Fruit fly (Drosophila melanogaster) whole organism, larva: Measurements from ENCODE around the gene Peritrophin-15a.

ENCODE experiments used
- noc ChIP-seq: fragments of 200-800 bp; sonication (Bioruptor generic); optimal IDR thresholded peaks from 3 replicates; lab custom pipeline; 2019; ENCODE audit warnings: missing biosample characterization, mild to moderate bottlenecking, missing genetic modification characterization, moderate library complexity

Gene Peritrophin-15a

dm6 chr2L:8419382-8419940 lies 23.6 kb upstream of the Peritrophin-15a start:
- no peak for TF ChIP-seq noc (tag; lab: Kevin White, UChicago)

- TF ChIP-seq noc (tag; lab: Kevin White, UChicago), result no peak
Measured at dm6 chr2L:8418113-8418885, 22.4 kb upstream of the Peritrophin-15a start.

dm6 chr2L:8417562-8417961 lies 21.7 kb upstream of the Peritrophin-15a start:
- TF ChIP-seq noc (tag; lab: Kevin White, UChicago), result no peak

- TF ChIP-seq noc (tag; lab: Kevin White, UChicago), result peak; percentile 21
Measured at dm6 chr2L:8416350-8417046, 20.6 kb upstream of the Peritrophin-15a start.

DNA sequence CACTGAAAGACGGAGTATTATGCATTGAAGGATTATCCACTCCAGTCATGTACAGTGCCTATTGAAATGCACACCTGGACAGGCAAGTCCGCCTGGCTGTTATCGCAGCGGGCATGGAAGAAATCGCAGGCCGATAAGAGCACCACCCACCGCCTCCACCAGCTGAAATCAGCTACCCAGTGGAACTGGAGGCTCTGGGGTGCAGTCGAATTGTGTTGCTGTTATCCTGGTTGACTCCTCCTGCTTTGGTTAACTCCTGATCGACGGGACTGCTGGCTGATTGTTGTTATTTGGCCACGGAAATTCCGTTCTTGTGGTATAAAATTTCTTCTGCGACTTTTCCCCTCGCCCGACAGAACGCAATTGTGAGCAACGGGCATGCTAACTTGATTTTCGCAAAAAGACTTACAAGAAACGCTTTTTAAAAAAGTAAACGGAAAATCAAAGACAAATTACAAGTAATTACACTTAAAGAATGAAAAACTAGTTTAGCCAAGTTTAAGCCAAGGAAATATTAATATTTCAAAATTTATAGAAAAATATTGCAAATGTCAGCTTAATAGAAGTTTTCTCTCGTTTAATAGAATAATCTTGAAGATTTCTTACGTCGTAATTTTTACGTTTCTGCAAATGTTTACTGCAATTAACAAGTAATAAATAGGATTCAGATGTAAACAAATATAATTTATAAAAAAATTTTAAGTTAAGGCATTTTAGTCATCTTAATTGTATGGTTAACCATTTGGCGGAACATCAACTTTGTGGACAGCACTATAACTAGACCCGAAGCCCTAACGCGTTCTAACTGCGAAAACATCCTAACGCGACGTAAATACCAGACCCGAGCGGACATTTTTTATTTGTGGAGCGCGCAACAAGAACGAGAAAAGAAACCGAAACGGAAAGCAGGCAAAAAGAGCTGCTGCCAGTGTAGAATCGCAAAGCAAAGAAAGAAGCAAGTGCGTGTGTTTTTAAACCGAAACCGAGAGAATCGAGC lies 19.3 kb upstream of the Peritrophin-15a start, which contains the start of the genes CG13398 and Akap200:
TSS of gene CG13398 (minus strand) at position 370 of the 997 bp plus-strand sequence.
TSS of gene Akap200 (plus strand) at position 804 of the 997 bp plus-strand sequence.
- no peak for TF ChIP-seq noc (tag; lab: Kevin White, UChicago)

dm6 chr2L:8411530-8411929 lies 15.6 kb upstream of the Peritrophin-15a start, which contains the start of gene Naglu:
Naglu (minus strand) TSS chr2L:8411868.
- no peak for TF ChIP-seq noc (tag; lab: Kevin White, UChicago)

DNA sequence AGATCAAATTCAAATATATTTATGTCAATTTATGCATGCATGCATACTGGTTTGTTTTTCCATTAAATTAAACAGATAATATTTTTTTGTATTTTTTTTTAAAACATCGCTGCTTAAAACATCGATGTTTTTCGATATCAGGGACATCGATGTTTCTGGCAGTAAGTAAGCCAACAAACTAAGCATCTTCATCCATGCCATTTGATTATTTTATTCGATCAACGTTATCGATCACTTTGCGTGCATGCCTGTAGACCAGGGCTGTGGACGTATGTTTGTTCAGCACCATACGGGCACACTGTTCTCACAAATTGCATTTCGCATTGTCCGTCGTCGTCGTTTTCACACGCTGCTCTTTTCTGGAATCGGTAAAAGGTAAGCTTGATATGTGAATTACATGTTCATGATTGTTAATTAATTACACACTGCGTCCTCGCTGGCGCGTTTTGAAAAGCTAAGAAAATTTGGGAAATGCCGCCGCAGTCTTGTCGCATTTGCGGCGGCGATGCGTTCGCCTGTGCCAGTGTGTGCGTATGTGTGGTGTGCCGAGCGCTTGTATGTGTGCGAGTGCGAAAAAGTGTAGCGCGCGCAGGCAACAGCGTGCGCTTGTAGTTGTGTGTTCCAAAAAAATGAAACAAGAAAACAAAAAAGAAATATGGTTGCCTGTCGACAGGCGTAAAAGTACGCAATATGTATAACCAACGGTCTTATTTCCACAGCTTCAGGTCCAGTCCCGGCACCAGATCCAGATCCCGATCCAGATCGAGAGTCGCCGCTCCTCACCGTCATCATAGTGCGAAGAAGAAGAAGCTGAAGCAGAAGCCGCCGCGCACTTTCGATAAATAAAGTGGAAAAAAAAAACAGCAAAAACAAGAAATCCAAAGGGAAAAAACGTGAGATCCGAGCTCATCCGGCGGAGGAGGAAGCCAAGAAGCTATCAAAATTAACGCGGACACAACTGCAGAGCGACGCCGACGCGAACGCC lies 7.7 kb upstream of the Peritrophin-15a start, which contains the start of gene emb:
TSS of gene emb (plus strand) at position 288 of the 985 bp plus-strand sequence.
- TF ChIP-seq noc (tag; lab: Kevin White, UChicago), result peak; percentile 44

dm6 chr2L:8402928-8403285 lies 7.0 kb upstream of the Peritrophin-15a start, which contains the start of gene fy:
fy (minus strand) TSS chr2L:8403280.
- TF ChIP-seq noc (tag; lab: Kevin White, UChicago), result no peak

- no peak for TF ChIP-seq noc (tag; lab: Kevin White, UChicago)
Measured at dm6 chr2L:8399863-8400598, 4.1 kb upstream of the Peritrophin-15a start, which contains the start of gene CG31898. CG31898 (plus strand) TSS chr2L:8400421.

dm6 chr2L:8398721-8399120 lies 2.8 kb upstream of the Peritrophin-15a start, which contains the start of gene CG13386:
CG13386 (plus strand) TSS chr2L:8399021.
- no peak for TF ChIP-seq noc (tag; lab: Kevin White, UChicago)

DNA sequence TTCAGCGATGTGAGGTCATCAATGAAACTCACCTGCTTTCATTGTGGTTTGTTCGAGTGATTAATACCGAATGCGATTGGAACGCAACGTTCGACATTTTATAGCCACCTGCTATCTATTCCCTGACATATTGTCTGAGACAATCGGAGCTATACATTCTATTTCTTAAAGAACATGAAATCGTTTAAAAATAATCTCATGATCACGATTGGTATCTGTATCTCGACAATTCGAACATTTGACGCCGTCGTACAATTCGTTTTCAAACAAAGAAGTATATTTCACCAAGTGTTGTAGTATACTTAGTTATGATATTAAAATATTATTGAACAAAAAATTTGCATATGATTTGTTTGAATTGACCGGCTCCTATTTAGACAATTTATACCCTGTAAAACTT lies 1.1 kb downstream of the Peritrophin-15a start, which contains the start of gene Peritrophin-15b:
TSS of gene Peritrophin-15b (minus strand) at position 101 of the 400 bp plus-strand sequence.
- no peak for TF ChIP-seq noc (tag; lab: Kevin White, UChicago)

DNA sequence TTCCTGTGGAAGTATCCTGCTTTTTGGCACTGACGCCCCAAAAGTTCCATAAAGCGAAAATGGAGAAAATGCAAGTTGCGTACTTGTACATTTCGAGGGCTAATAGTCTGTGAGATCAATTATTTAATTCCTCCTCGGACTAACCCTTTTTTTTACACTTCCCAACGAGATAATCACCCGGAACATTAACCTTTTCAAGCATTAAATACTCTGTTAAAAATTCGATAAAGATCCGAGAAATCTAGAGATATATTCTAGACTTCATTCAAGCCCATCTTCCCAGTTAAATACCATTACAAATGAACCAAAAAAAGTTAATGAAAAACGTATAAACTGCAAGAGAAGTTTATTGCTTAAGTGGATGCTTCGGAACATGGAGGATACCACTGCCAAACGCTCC lies 1.7 kb downstream of the Peritrophin-15a start, which contains the start of gene lectin-29Ca:
TSS of gene lectin-29Ca (minus strand) at position 101 of the 400 bp plus-strand sequence.
- TF ChIP-seq noc (tag; lab: Kevin White, UChicago), result no peak
